Fruit fly (Drosophila melanogaster): ENCODE results near the gene Mur89F.

Gene Mur89F

dm6 chr3R:17115668-17116067, 86.3 kb downstream of the Mur89F start:
- no peak for TF ChIP-seq foxo (GFP tag; optimal IDR thresholded peaks at IDR 0.05)
- peak; percentile 61 for TF ChIP-seq Hr83 (GFP tag; optimal IDR thresholded peaks at IDR 0.05; ENCODE audit: poor library complexity, severe bottlenecking)
- TF ChIP-seq h (GFP tag; optimal IDR thresholded peaks at IDR 0.05), result peak; percentile 40
- no peak for TF ChIP-seq br (GFP tag; optimal IDR thresholded peaks at IDR 0.05)
- TF ChIP-seq N (GFP tag; optimal IDR thresholded peaks at IDR 0.05), result no peak
- peak; percentile 24 for TF ChIP-seq brk (GFP tag; optimal IDR thresholded peaks at IDR 0.05)
- TF ChIP-seq Hnf4 (GFP tag; optimal IDR thresholded peaks at IDR 0.05), result peak; percentile 3
- peak; percentile 42 for TF ChIP-seq sage (GFP tag; optimal IDR thresholded peaks at IDR 0.05)
- no peak for TF ChIP-seq pan (optimal IDR thresholded peaks at IDR 0.05)

DNA sequence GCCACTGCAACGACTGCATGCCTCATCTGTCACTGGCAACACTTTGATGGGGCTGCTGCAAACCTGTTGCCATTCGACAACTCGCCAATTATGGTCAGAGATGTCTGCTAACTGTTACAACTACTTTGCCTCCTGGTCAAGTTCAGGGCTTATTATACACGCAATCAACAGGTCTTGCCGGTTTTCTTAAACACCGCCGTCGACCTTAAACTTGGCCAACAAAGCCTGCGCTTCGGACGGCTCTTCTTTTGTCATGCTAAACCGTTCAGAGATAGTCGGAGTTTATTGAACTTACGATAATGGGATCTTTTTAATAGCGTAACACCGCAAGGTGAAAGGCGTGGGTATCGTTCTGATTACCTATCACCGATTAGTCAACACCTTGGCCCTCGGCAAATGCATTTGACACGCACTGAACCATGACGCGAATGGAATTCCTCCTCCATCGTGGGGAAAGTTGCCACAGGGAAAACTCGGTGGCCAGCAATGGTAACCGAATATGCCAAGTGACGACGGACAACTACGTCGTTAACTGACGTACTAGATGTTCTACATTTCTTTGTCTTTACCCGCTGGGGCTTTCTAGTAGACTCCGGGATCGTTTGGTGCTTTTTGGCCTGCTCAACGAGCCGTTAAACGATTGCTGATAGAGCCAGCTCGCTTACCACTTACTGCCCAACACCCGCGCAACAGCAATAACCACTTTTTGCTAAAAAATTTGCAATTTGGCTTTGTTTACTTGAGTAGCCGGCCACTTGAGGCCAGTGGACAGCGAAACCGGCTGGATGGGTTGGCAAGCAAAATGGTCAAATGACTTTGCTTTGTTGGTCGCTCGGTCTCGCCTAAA, 90.8 kb downstream of the Mur89F start:
- TF ChIP-seq Rel (GFP tag; optimal IDR thresholded peaks at IDR 0.05) (no peak), Rel (tag; optimal IDR thresholded peaks at IDR 0.05) (peak; percentile 62), woc (GFP tag; optimal IDR thresholded peaks at IDR 0.05) (no peak), GATAd (GFP tag; optimal IDR thresholded peaks at IDR 0.05) (no peak), rgr (GFP tag; optimal IDR thresholded peaks at IDR 0.05) (no peak), CrebA (GFP tag; optimal IDR thresholded peaks at IDR 0.05; ENCODE audit: borderline replicate concordance) (no peak), h (GFP tag; optimal IDR thresholded peaks at IDR 0.05) (peak; percentile 58), Vsx2 (GFP tag; optimal IDR thresholded peaks at IDR 0.05; ENCODE audit: partially characterized antibody) (peak; percentile 35)

- TF ChIP-seq foxo (GFP tag; optimal IDR thresholded peaks at IDR 0.05) (no peak), Myc (optimal IDR thresholded peaks at IDR 0.05) (peak; percentile 58)
Measured at dm6 chr3R:17108881-17109280, 93.0 kb downstream of the Mur89F start.
